Worm (Caenorhabditis elegans) whole organism, late embryonic: Measurements from ENCODE around the gene C08F11.1.
"Not testable (repeated sequence)": the region's sequence is repeated elsewhere in the genome, so short reads cannot be mapped to it uniquely, and the experiment has no call there.

Experiments used
- C08G9.2 ChIP-seq: sonication (generic microtip); optimal IDR thresholded peaks from 2 replicates; lab custom pipeline; 2016; ENCODE audit warnings: mild to moderate bottlenecking, missing genetic modification characterization, moderate library complexity, missing compliant biosample characterization
- C38D4.7 ChIP-seq: fragments of 200-800 bp; sonication (Bioruptor generic); optimal IDR thresholded peaks from 2 replicates; lab custom pipeline; 2018; ENCODE audit warnings: mild to moderate bottlenecking, missing genetic modification characterization, moderate library complexity, missing compliant biosample characterization
- F13H6.1 ChIP-seq: sonication (generic microtip); optimal IDR thresholded peaks from 2 replicates; lab custom pipeline; 2016; ENCODE audit warnings: missing genetic modification characterization, missing compliant biosample characterization
- K02D7.2 ChIP-seq: sonication (generic microtip); optimal IDR thresholded peaks from 2 replicates; lab custom pipeline; 2017; ENCODE audit warnings: mild to moderate bottlenecking, missing genetic modification characterization, missing compliant biosample characterization
- K09A11.1 ChIP-seq: sonication (generic microtip); optimal IDR thresholded peaks from 2 replicates; lab custom pipeline; 2017; ENCODE audit warnings: antibody characterized with exemption, mild to moderate bottlenecking, missing genetic modification characterization, missing compliant biosample characterization; ENCODE audit not compliant: insufficient read depth
- Y22D7AL.16 ChIP-seq: sonication (generic microtip); optimal IDR thresholded peaks from 2 replicates; lab custom pipeline; 2016; ENCODE audit warnings: missing genetic modification characterization, missing compliant biosample characterization
- ahr-1 ChIP-seq: sonication (generic microtip); optimal IDR thresholded peaks from 2 replicates; lab custom pipeline; 2016; ENCODE audit warnings: missing genetic modification characterization, missing compliant biosample characterization
- ceh-14 ChIP-seq: sonication (generic microtip); optimal IDR thresholded peaks from 2 replicates; lab custom pipeline; 2016; ENCODE audit warnings: missing genotype, missing genetic modification characterization, missing compliant biosample characterization
- ceh-31 ChIP-seq: sonication (generic microtip); optimal IDR thresholded peaks from 2 replicates; lab custom pipeline; 2016; ENCODE audit warnings: missing genetic modification characterization, missing compliant biosample characterization
- ceh-34 ChIP-seq: sonication (generic microtip); optimal IDR thresholded peaks from 2 replicates; lab custom pipeline; 2016; ENCODE audit warnings: mild to moderate bottlenecking, missing genetic modification characterization, missing compliant biosample characterization
- ceh-45 ChIP-seq: fragments of 200-800 bp; sonication (Bioruptor generic); IDR thresholded peaks from 2 replicates; pipeline ENCODE4 v1.3.6; 2022; ENCODE audit warnings: missing genetic modification reagents, missing genetic modification characterization, missing compliant biosample characterization
- ceh-48 ChIP-seq: sonication (generic microtip); optimal IDR thresholded peaks from 2 replicates; lab custom pipeline; 2016; ENCODE audit warnings: missing genetic modification characterization, inconsistent platforms, missing compliant biosample characterization
- ceh-6 ChIP-seq: fragments of 200-800 bp; sonication (Bioruptor generic); optimal IDR thresholded peaks from 2 replicates; lab custom pipeline; 2018; ENCODE audit warnings: mild to moderate bottlenecking, missing genetic modification characterization, missing compliant biosample characterization
- ceh-9 ChIP-seq: sonication (generic microtip); optimal IDR thresholded peaks from 2 replicates; lab custom pipeline; 2016; ENCODE audit warnings: mild to moderate bottlenecking, missing genetic modification characterization, inconsistent platforms, missing compliant biosample characterization
- che-1 ChIP-seq: sonication (generic microtip); optimal IDR thresholded peaks from 2 replicates; lab custom pipeline; 2016; ENCODE audit warnings: mild to moderate bottlenecking, missing genetic modification characterization, missing compliant biosample characterization
- dmd-4 ChIP-seq: sonication (generic microtip); optimal IDR thresholded peaks from 2 replicates; lab custom pipeline; 2016; ENCODE audit warnings: borderline replicate concordance, missing genetic modification characterization, missing compliant biosample characterization
- dve-1 ChIP-seq: sonication (generic microtip); optimal IDR thresholded peaks from 2 replicates; lab custom pipeline; 2017; ENCODE audit warnings: antibody characterized with exemption, mild to moderate bottlenecking, missing genetic modification characterization, missing compliant biosample characterization
- ets-4 ChIP-seq: sonication (generic microtip); optimal IDR thresholded peaks from 2 replicates; lab custom pipeline; 2016; ENCODE audit warnings: missing genetic modification characterization, missing compliant biosample characterization
- eyg-1 ChIP-seq: sonication (generic microtip); optimal IDR thresholded peaks from 2 replicates; lab custom pipeline; 2016; ENCODE audit warnings: missing genotype, missing genetic modification characterization, missing compliant biosample characterization
- fax-1 ChIP-seq: sonication (generic microtip); optimal IDR thresholded peaks from 2 replicates; lab custom pipeline; 2016; ENCODE audit warnings: missing genotype, missing genetic modification characterization, missing compliant biosample characterization
- fkh-10 ChIP-seq: fragments of 150-350 bp; optimal IDR thresholded peaks from 2 replicates; lab custom pipeline; 2014; ENCODE audit warnings: missing biosample characterization, missing genetic modification reagents, missing genetic modification characterization
- gmeb-2 ChIP-seq: sonication (generic microtip); optimal IDR thresholded peaks from 2 replicates; lab custom pipeline; 2016; ENCODE audit warnings: missing genetic modification characterization, inconsistent platforms, missing compliant biosample characterization
- hlh-15 ChIP-seq: sonication (generic microtip); optimal IDR thresholded peaks from 2 replicates; lab custom pipeline; 2016; ENCODE audit warnings: missing genetic modification characterization, missing compliant biosample characterization
- hlh-6 ChIP-seq: sonication (generic microtip); optimal IDR thresholded peaks from 2 replicates; lab custom pipeline; 2016; ENCODE audit warnings: missing genotype, missing genetic modification characterization, missing compliant biosample characterization
- lim-6 ChIP-seq: sonication (generic microtip); optimal IDR thresholded peaks from 2 replicates; lab custom pipeline; 2016; ENCODE audit warnings: missing genetic modification characterization, missing compliant biosample characterization
- lin-11 ChIP-seq: fragments of 200-800 bp; sonication (Bioruptor generic); optimal IDR thresholded peaks from 2 replicates; lab custom pipeline; 2018; ENCODE audit warnings: mild to moderate bottlenecking, missing genetic modification characterization, missing compliant biosample characterization
- mec-3 ChIP-seq: sonication (generic microtip); optimal IDR thresholded peaks from 2 replicates; lab custom pipeline; 2016; ENCODE audit warnings: borderline replicate concordance, missing genetic modification characterization, missing compliant biosample characterization
- nfya-1 ChIP-seq: sonication (generic microtip); optimal IDR thresholded peaks from 2 replicates; lab custom pipeline; 2017; ENCODE audit warnings: missing genetic modification characterization, mild to moderate bottlenecking, missing compliant biosample characterization, antibody characterized with exemption, moderate library complexity
- npax-4 ChIP-seq: sonication (generic microtip); optimal IDR thresholded peaks from 2 replicates; lab custom pipeline; 2016; ENCODE audit warnings: missing genetic modification characterization, missing compliant biosample characterization
- pha-4 ChIP-seq: fragments of 150-350 bp; optimal IDR thresholded peaks from 2 replicates; lab custom pipeline; 2018; ENCODE audit warnings: missing biosample characterization, missing genetic modification reagents, missing genetic modification characterization
- sox-2 ChIP-seq: fragments of 200-800 bp; sonication (Bioruptor generic); IDR thresholded peaks from 2 replicates; pipeline ENCODE4 v1.3.6; 2022; ENCODE audit warnings: missing genetic modification reagents, missing genetic modification characterization, missing compliant biosample characterization
- sox-4 ChIP-seq: sonication (generic microtip); optimal IDR thresholded peaks from 2 replicates; lab custom pipeline; 2017; ENCODE audit warnings: mild to moderate bottlenecking, missing genetic modification characterization, inconsistent platforms, missing compliant biosample characterization
- syd-9 ChIP-seq: sonication (generic microtip); optimal IDR thresholded peaks from 2 replicates; lab custom pipeline; 2016; ENCODE audit warnings: mild to moderate bottlenecking, missing genetic modification characterization, moderate library complexity, missing compliant biosample characterization
- ttx-3 ChIP-seq: sonication (generic microtip); optimal IDR thresholded peaks from 2 replicates; lab custom pipeline; 2016; ENCODE audit warnings: missing genetic modification reagents, missing genetic modification characterization, missing compliant biosample characterization

Gene C08F11.1

DNA sequence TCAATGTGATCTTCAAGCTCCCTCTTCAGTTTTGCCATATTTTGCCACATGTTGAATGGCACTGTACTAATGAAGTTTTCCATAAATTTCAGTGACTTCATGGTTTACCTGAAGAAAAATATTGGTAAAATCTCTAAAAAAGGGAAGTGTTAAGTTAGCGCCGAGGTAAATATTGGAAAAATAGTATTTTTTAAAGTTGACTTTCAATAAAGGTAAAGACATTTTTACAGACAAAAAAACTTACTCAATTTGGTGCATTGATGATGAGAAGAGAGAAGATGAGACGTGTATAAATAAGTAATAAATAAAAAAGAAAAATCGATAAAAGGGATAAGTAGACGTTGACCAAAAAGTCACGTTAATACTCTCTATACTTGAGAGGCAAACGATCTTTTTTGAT is 25.8 kb upstream of the C08F11.1 start, which contains the start of gene Y45F10B.9:
Y45F10B.9 (minus strand) TSS at position 101 of the 400 bp plus-strand sequence.
- not testable (repeated sequence) for TF ChIP-seq sox-4 (tag; lab: Kevin White, UChicago); C38D4.7 (GFP tag; lab: Kevin White, UChicago); pha-4 (tag; lab: Kevin White, UChicago)

DNA sequence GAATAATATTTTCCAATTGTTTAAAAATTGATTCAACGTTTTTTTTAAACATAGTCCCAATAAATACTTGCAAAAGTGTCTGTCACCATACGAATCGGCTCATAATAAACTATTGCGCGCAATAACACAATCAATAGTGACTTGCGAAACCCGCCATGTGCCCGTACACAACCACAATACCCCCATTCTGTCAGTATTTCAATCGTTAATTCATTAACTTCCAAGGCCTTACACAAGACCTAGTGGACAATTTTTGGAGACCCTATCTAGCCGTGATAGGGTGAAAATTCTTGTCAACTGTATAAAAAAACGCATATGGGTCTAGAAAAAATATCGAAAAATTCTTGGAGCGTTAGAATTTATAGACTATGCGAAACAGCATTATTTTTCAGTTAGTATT is 23.0 kb upstream of the C08F11.1 start:
- TF ChIP-seq ceh-48 (tag; lab: Kevin White, UChicago), result no peak
- TF ChIP-seq F13H6.1 (tag; lab: Kevin White, UChicago), result no peak
- no peak for TF ChIP-seq ceh-34 (tag; lab: Kevin White, UChicago)

DNA sequence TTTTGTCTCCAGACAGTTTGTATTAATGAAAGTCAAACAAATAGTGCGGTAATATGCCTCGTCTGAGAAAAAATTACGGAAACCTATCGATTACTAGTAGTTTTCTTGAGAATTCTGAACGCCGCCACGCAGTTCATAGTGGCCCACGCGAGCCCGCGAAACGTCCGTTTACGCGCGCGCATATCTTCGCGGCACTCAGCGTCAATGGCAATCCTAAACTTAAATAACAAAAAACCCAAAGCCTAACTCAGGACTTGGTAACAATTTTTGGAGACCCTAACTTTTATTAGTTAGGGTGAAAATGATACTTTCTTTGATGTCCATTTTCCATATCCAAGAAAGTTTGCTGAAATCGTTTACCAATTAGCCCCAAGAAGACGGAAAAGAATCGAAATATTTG is 22.2 kb upstream of the C08F11.1 start:
- TF ChIP-seq ceh-45 (GFP tag; lab: Robert Waterston, UW), result no peak
- no peak for TF ChIP-seq hlh-15 (tag; lab: Kevin White, UChicago)
- TF ChIP-seq pha-4 (tag; lab: Kevin White, UChicago), result no peak
- TF ChIP-seq gmeb-2 (tag; lab: Kevin White, UChicago), result no peak
- no peak for TF ChIP-seq ceh-31
- no peak for TF ChIP-seq fax-1 (tag; lab: Kevin White, UChicago)
- TF ChIP-seq K09A11.1, result no peak
- no peak for TF ChIP-seq ceh-9 (tag; lab: Kevin White, UChicago)
- no peak for TF ChIP-seq mec-3 (tag; lab: Kevin White, UChicago)
- TF ChIP-seq fkh-10, result no peak
- TF ChIP-seq ceh-48 (tag; lab: Kevin White, UChicago), result no peak
- no peak for TF ChIP-seq npax-4 (tag; lab: Kevin White, UChicago)
- no peak for TF ChIP-seq hlh-6

DNA sequence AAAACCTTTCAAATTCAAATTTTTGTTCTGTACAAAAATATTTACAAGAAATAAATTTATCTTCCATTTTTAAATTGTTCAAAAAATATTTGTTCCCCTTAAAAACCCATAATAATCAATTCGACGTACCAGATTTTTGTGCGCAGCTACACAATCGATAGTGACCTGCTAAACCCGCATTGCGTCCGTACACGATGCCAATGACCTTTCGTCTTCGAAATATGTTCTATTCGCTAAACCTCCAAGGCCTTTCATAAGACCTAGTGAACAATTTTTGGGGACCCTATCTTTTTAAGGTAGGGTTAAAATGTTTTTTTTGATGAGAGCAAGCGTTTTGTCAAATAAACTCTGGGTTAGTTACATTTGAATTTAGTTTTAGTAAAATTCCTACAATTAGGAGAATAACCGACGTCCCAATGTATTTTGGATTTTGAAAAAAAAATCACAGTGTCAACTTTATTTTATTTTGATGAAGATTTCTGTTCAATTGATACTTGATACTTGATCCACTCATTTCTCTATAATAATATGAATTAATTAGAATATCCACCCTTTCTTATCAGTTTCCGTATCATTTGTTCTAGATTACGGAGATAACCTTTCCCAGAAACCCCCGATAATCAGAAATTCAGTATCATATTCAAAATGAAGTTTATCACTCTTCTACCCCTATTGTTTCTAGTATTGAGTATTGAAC is 21.5 kb upstream of the C08F11.1 start, which contains the start of gene Y45F10B.59:
Y45F10B.59 (plus strand) TSS at position 647 of the 697 bp plus-strand sequence.
- no peak for TF ChIP-seq C38D4.7 (GFP tag; lab: Kevin White, UChicago)
- TF ChIP-seq ttx-3 (tag; lab: Kevin White, UChicago), result no peak
- no peak for TF ChIP-seq syd-9 (tag; lab: Kevin White, UChicago)
- TF ChIP-seq nfya-1, result no peak
- no peak for TF ChIP-seq K02D7.2 (tag; lab: Kevin White, UChicago)
- TF ChIP-seq Y22D7AL.16 (tag; lab: Kevin White, UChicago), result no peak
- TF ChIP-seq C08G9.2 (tag; lab: Kevin White, UChicago), result no peak
- no peak for TF ChIP-seq ahr-1 (tag; lab: Kevin White, UChicago)
- TF ChIP-seq sox-2, result no peak
- TF ChIP-seq lin-11, result no peak
- TF ChIP-seq ceh-9 (tag; lab: Kevin White, UChicago), result no peak
- no peak for TF ChIP-seq lim-6
- no peak for TF ChIP-seq che-1
- no peak for TF ChIP-seq mec-3 (tag; lab: Kevin White, UChicago)
- TF ChIP-seq, all 69 proteins: peak for 0

DNA sequence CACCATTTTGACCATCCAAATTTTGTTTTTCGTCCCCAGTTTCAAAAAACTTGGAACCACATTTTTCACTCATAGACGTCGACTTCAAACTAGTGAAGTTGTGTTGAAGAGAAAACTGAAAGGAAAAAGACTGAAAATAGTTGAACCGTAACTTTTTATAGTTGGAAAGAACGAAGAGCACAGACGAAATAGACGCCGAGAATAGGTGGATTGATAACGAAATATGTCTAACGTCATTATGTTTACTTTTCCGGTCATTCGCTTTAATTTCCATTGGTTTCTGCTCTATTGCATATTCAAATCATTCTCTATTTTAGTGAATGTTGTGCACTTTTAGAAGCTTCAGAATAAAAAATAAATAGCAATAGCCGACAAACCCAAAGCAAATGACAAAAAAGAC is 13.9 kb upstream of the C08F11.1 start, which contains the start of gene C08F11.13:
C08F11.13 (minus strand) TSS at position 138 of the 400 bp plus-strand sequence.
- TF ChIP-seq Y22D7AL.16 (tag; lab: Kevin White, UChicago) (no peak), ceh-31 (no peak), ceh-6 (GFP tag; lab: Kevin White, UChicago) (no peak), eyg-1 (tag; lab: Kevin White, UChicago) (no peak), dmd-4 (tag; lab: Kevin White, UChicago) (no peak), ceh-45 (GFP tag; lab: Robert Waterston, UW) (no peak), ets-4 (tag; lab: Kevin White, UChicago) (no peak), ceh-14 (tag; lab: Kevin White, UChicago) (no peak), dve-1 (tag; lab: Kevin White, UChicago) (no peak)
